Fruit fly (Drosophila melanogaster): Measurements from ENCODE around the gene Usp8.

Gene Usp8

dm6 chr3R:21094292-21094691 is 39.8 kb upstream of the Usp8 start:
- no peak for TF ChIP-seq CG34367 (tag; optimal IDR thresholded peaks at IDR 0.05)
- no peak for TF ChIP-seq CG14655 (GFP tag; optimal IDR thresholded peaks at IDR 0.05)
- no peak for TF ChIP-seq Pif1A (GFP tag; optimal IDR thresholded peaks at IDR 0.05)
- no peak for TF ChIP-seq CG8301 (tag; optimal IDR thresholded peaks at IDR 0.05)
- TF ChIP-seq CG9948 (tag; optimal IDR thresholded peaks at IDR 0.05) = no peak
- no peak for TF ChIP-seq gl (tag; optimal IDR thresholded peaks at IDR 0.05)
- TF ChIP-seq Pif1B (GFP tag; optimal IDR thresholded peaks at IDR 0.05) = no peak
- no peak for TF ChIP-seq CG12605 (GFP tag; IDR thresholded peaks at IDR 0.05)
- TF ChIP-seq CG32121 (GFP tag; IDR thresholded peaks at IDR 0.05) = no peak
- no peak for TF ChIP-seq Snoo (tag; optimal IDR thresholded peaks at IDR 0.05)
- no peak for TF ChIP-seq CG8159 (tag; optimal IDR thresholded peaks at IDR 0.05)
- TF ChIP-seq CG13204 (GFP tag; optimal IDR thresholded peaks at IDR 0.05) = no peak
- no peak for TF ChIP-seq Ets98B (GFP tag; IDR thresholded peaks at IDR 0.05)
- no peak for TF ChIP-seq CG4496 (GFP tag; IDR thresholded peaks at IDR 0.05)
- no peak for TF ChIP-seq CG17806 (tag; optimal IDR thresholded peaks at IDR 0.05)
- no peak for TF ChIP-seq CG10348 (GFP tag; IDR thresholded peaks at IDR 0.05)
- TF ChIP-seq rn (GFP tag; IDR thresholded peaks at IDR 0.05) = no peak

- no peak for TF ChIP-seq CG8159 (tag; optimal IDR thresholded peaks at IDR 0.05)
- TF ChIP-seq fd96Ca (GFP tag; IDR thresholded peaks at IDR 0.05) = peak; percentile 36; the same call in 2 of the 3 replicates
- TF ChIP-seq Ets98B (GFP tag; IDR thresholded peaks at IDR 0.05) = peak; percentile 10; the same call in 1 of the 2 replicates
These were observed 37.4 kb upstream of the Usp8 start for dm6 chr3R:21096532-21097143.

dm6 chr3R:21097160-21097559 is 36.9 kb upstream of the Usp8 start:
- TF ChIP-seq CG17806 (tag; optimal IDR thresholded peaks at IDR 0.05) = no peak
- no peak for TF ChIP-seq CG15710 (tag; optimal IDR thresholded peaks at IDR 0.05)
- no peak for TF ChIP-seq rn (GFP tag; IDR thresholded peaks at IDR 0.05)
- TF ChIP-seq gl (tag; optimal IDR thresholded peaks at IDR 0.05) = no peak
- no peak for TF ChIP-seq CG9948 (tag; optimal IDR thresholded peaks at IDR 0.05)
- no peak for TF ChIP-seq CG10348 (GFP tag; IDR thresholded peaks at IDR 0.05)

dm6 chr3R:21097631-21098117 is 36.4 kb upstream of the Usp8 start, which contains the start of gene RhoGAP93B:
Gene RhoGAP93B, minus strand, starts transcription at chr3R:21097827.
- TF ChIP-seq CG8301 (tag; optimal IDR thresholded peaks at IDR 0.05) (no peak), CG12605 (GFP tag; IDR thresholded peaks at IDR 0.05) (peak; percentile 60), CG8159 (tag; optimal IDR thresholded peaks at IDR 0.05) (peak; percentile 75), gl (tag; optimal IDR thresholded peaks at IDR 0.05) (peak; percentile 47), D1 (tag; optimal IDR thresholded peaks at IDR 0.05) (no peak), Pif1B (GFP tag; optimal IDR thresholded peaks at IDR 0.05) (no peak), CG4496 (GFP tag; IDR thresholded peaks at IDR 0.05) (peak; percentile 83; the same call in 2 of the 3 replicates), CG15710 (tag; optimal IDR thresholded peaks at IDR 0.05) (peak; percentile 76), fd96Ca (GFP tag; IDR thresholded peaks at IDR 0.05) (peak; percentile 95), CG34367 (tag; optimal IDR thresholded peaks at IDR 0.05) (peak; percentile 64), Ets98B (GFP tag; IDR thresholded peaks at IDR 0.05) (peak; percentile 90), CG13204 (GFP tag; optimal IDR thresholded peaks at IDR 0.05) (no peak), Snoo (tag; optimal IDR thresholded peaks at IDR 0.05) (peak; percentile 70), CG10348 (GFP tag; IDR thresholded peaks at IDR 0.05) (peak; percentile 87), rn (GFP tag; IDR thresholded peaks at IDR 0.05) (peak; percentile 80), Pif1A (GFP tag; optimal IDR thresholded peaks at IDR 0.05) (no peak), CG9948 (tag; optimal IDR thresholded peaks at IDR 0.05) (peak; percentile 63), CG17806 (tag; optimal IDR thresholded peaks at IDR 0.05) (peak; percentile 69), CG32121 (GFP tag; IDR thresholded peaks at IDR 0.05) (peak; percentile 88), EcR (GFP tag; optimal IDR thresholded peaks at IDR 0.05) (peak; percentile 10), CG14655 (GFP tag; optimal IDR thresholded peaks at IDR 0.05) (no peak)

- TF ChIP-seq CG8159 (tag; optimal IDR thresholded peaks at IDR 0.05) (no peak), CG34367 (tag; optimal IDR thresholded peaks at IDR 0.05) (peak; percentile 31), CG17806 (tag; optimal IDR thresholded peaks at IDR 0.05) (no peak), gl (tag; optimal IDR thresholded peaks at IDR 0.05) (no peak), CG10348 (GFP tag; IDR thresholded peaks at IDR 0.05) (no peak), CG13204 (GFP tag; optimal IDR thresholded peaks at IDR 0.05) (no peak), Pif1A (GFP tag; optimal IDR thresholded peaks at IDR 0.05) (no peak), Pif1B (GFP tag; optimal IDR thresholded peaks at IDR 0.05) (no peak), CG8301 (tag; optimal IDR thresholded peaks at IDR 0.05) (no peak), EcR (GFP tag; optimal IDR thresholded peaks at IDR 0.05) (no peak), fd96Ca (GFP tag; IDR thresholded peaks at IDR 0.05) (no peak), CG14655 (GFP tag; optimal IDR thresholded peaks at IDR 0.05) (no peak), CG12605 (GFP tag; IDR thresholded peaks at IDR 0.05) (no peak), Snoo (tag; optimal IDR thresholded peaks at IDR 0.05) (peak; percentile 21), CG9948 (tag; optimal IDR thresholded peaks at IDR 0.05) (peak; percentile 26), D1 (tag; optimal IDR thresholded peaks at IDR 0.05) (no peak), Ets98B (GFP tag; IDR thresholded peaks at IDR 0.05) (no peak), CG32121 (GFP tag; IDR thresholded peaks at IDR 0.05) (no peak), CG4496 (GFP tag; IDR thresholded peaks at IDR 0.05) (0 out of 3 replicates have a peak, but pooled peaks have one; percentile 12), rn (GFP tag; IDR thresholded peaks at IDR 0.05) (no peak), CG15710 (tag; optimal IDR thresholded peaks at IDR 0.05) (peak; percentile 43)
These were observed 32.4 kb upstream of the Usp8 start, which contains the start of the genes CG7044 and Tbc1d22 for dm6 chr3R:21101453-21102214. Gene CG7044, minus strand, starts transcription at chr3R:21101718. Gene Tbc1d22, plus strand, starts transcription at chr3R:21102199.
